Fruit fly (Drosophila melanogaster) whole organism, embryonic: ENCODE measurements around the gene CG42763.

ENCODE experiments used
- Asciz ChIP-seq: fragments of 200-800 bp; sonication (Bioruptor generic); optimal IDR thresholded peaks from 2 replicates; lab custom pipeline; 2017; ENCODE audit warnings: missing biosample characterization, mild to moderate bottlenecking, missing genetic modification characterization, missing genetic modification reagents
- CG10209 ChIP-seq: fragments of 200-800 bp; sonication (Bioruptor generic); optimal IDR thresholded peaks from 3 replicates; lab custom pipeline; 2017; ENCODE audit warnings: missing biosample characterization, mild to moderate bottlenecking, missing genetic modification characterization, missing genetic modification reagents
- CG1024 ChIP-seq: fragments of 200-800 bp; sonication (Bioruptor generic); IDR thresholded peaks from 2 replicates; pipeline ENCODE4 v1.3.6; 2022; ENCODE audit warnings: missing biosample characterization, missing genetic modification characterization
- CG11085 ChIP-seq: fragments of 200-800 bp; sonication (Bioruptor generic); IDR thresholded peaks from 2 replicates; pipeline ENCODE4 v1.3.6; 2022; ENCODE audit warnings: missing biosample characterization, missing genetic modification characterization
- CG11504 ChIP-seq: fragments of 200-800 bp; sonication (Bioruptor generic); optimal IDR thresholded peaks from 3 replicates; lab custom pipeline; 2019; ENCODE audit warnings: missing biosample characterization, mild to moderate bottlenecking, missing genetic modification characterization, moderate library complexity
- CG12391 ChIP-seq: fragments of 200-800 bp; sonication (Bioruptor generic); optimal IDR thresholded peaks from 3 replicates; lab custom pipeline; 2018; ENCODE audit warnings: missing biosample characterization, mild to moderate bottlenecking, missing genetic modification characterization, moderate library complexity
- CG12659 ChIP-seq: fragments of 200-800 bp; sonication (Bioruptor generic); optimal IDR thresholded peaks from 3 replicates; lab custom pipeline; 2017; ENCODE audit warnings: mild to moderate bottlenecking, missing biosample characterization, missing genetic modification reagents, missing genetic modification characterization
- CG13287 ChIP-seq: fragments of 200-800 bp; sonication (Bioruptor generic); IDR thresholded peaks from 2 replicates; pipeline ENCODE4 v1.3.6; 2022; ENCODE audit warnings: missing biosample characterization, missing genetic modification characterization; ENCODE audit not compliant: partially characterized antibody
- CG14050 ChIP-seq: fragments of 200-800 bp; sonication (Bioruptor generic); IDR thresholded peaks from 3 replicates; pipeline ENCODE4 v1.3.6; 2022; ENCODE audit warnings: missing biosample characterization, missing genetic modification characterization
- CG14441 ChIP-seq: fragments of 200-800 bp; sonication (Bioruptor generic); IDR thresholded peaks from 2 replicates; pipeline ENCODE4 v1.3.6; 2022; ENCODE audit warnings: missing biosample characterization, missing genetic modification characterization
- CG16813 ChIP-seq: fragments of 200-800 bp; sonication (Bioruptor generic); IDR thresholded peaks from 3 replicates; pipeline ENCODE4 v1.3.6; 2022; ENCODE audit warnings: missing biosample characterization, missing genetic modification characterization; ENCODE audit not compliant: partially characterized antibody
- CG17359 ChIP-seq: fragments of 200-800 bp; sonication (Bioruptor generic); optimal IDR thresholded peaks from 3 replicates; lab custom pipeline; 2018; ENCODE audit warnings: missing biosample characterization, mild to moderate bottlenecking, missing genetic modification characterization, moderate library complexity
- CG2120 ChIP-seq: fragments of 200-800 bp; sonication (Bioruptor generic); optimal IDR thresholded peaks from 3 replicates; lab custom pipeline; 2016; ENCODE audit warnings: missing biosample characterization, missing genetic modification characterization
- CG2199 ChIP-seq: fragments of 200-800 bp; sonication (Bioruptor generic); IDR thresholded peaks from 3 replicates; pipeline ENCODE4 v1.3.6; 2022; ENCODE audit warnings: missing biosample characterization, missing genetic modification characterization
- CG3995 ChIP-seq: fragments of 200-800 bp; sonication (Bioruptor generic); optimal IDR thresholded peaks from 3 replicates; lab custom pipeline; 2016; ENCODE audit warnings: missing biosample characterization, missing genetic modification characterization
- CG4820 ChIP-seq: fragments of 200-800 bp; sonication (Bioruptor generic); optimal IDR thresholded peaks from 3 replicates; lab custom pipeline; 2016; ENCODE audit warnings: missing biosample characterization, missing genetic modification characterization
- CG7987 ChIP-seq: fragments of 200-800 bp; sonication (Bioruptor generic); optimal IDR thresholded peaks from 2 replicates; lab custom pipeline; 2018; ENCODE audit warnings: missing biosample characterization, mild to moderate bottlenecking, missing genetic modification characterization, moderate library complexity
- CG8089 ChIP-seq: fragments of 200-800 bp; sonication (Bioruptor generic); optimal IDR thresholded peaks from 3 replicates; lab custom pipeline; 2016; ENCODE audit warnings: missing biosample characterization, missing genetic modification characterization
- CG8290 ChIP-seq, 3 experiments: fragments of 200-800 bp; sonication (Bioruptor generic); optimal IDR thresholded peaks; 2 replicates each; lab custom pipeline; 2016 to 2019; ENCODE audit warnings: missing biosample characterization in 3 of 3, missing genetic modification characterization in 3 of 3, mild to moderate bottlenecking in 2 of 3, moderate library complexity in 1 of 3
- CkIIα-i1 ChIP-seq: fragments of 200-800 bp; sonication (Bioruptor generic); IDR thresholded peaks from 2 replicates; pipeline ENCODE4 v1.3.6; 2022; ENCODE audit warnings: missing biosample characterization, missing genetic modification characterization
- Hmr ChIP-seq: fragments of 200-800 bp; sonication (Bioruptor generic); optimal IDR thresholded peaks from 3 replicates; lab custom pipeline; 2017; ENCODE audit warnings: mild to moderate bottlenecking, missing biosample characterization, missing genetic modification reagents, missing genetic modification characterization
- Hr51 ChIP-seq, 2 experiments: fragments of 200-800 bp; sonication (Bioruptor generic); optimal IDR thresholded peaks; 2 replicates in 1 of 2; 3 replicates in 1 of 2; lab custom pipeline; 2016 to 2018; ENCODE audit warnings: missing biosample characterization in 2 of 2, missing genetic modification characterization in 2 of 2, mild to moderate bottlenecking in 1 of 2, moderate library complexity in 1 of 2
- Hr78 ChIP-seq, 2 experiments: fragments of 200-800 bp in 1 of 2; fragments of >200 bp in 1 of 2; sonication (Bioruptor generic) in 1 of 2; optimal IDR thresholded peaks; 2 replicates each; lab custom pipeline; 2017 to 2019; ENCODE audit warnings: missing biosample characterization in 2 of 2, missing genetic modification characterization in 2 of 2, mild to moderate bottlenecking in 1 of 2, moderate library complexity in 1 of 2
- Pdp1 ChIP-seq, 2 experiments: fragments of 200-800 bp; sonication (Bioruptor generic); optimal IDR thresholded peaks; 3 replicates each; lab custom pipeline; 2016; ENCODE audit warnings: missing biosample characterization in 2 of 2, missing genetic modification characterization in 2 of 2, mild to moderate bottlenecking in 1 of 2, moderate library complexity in 1 of 2
- Poxn ChIP-seq: fragments of 200-800 bp; sonication (Bioruptor generic); IDR thresholded peaks from 2 replicates; pipeline ENCODE4 v1.3.6; 2022; ENCODE audit warnings: missing biosample characterization, missing genetic modification characterization
- Spps ChIP-seq: fragments of 200-800 bp; sonication (Bioruptor generic); optimal IDR thresholded peaks from 2 replicates; lab custom pipeline; 2018; ENCODE audit warnings: missing biosample characterization, mild to moderate bottlenecking, missing genetic modification characterization
- bcd ChIP-seq: fragments of 200-800 bp; sonication (Bioruptor generic); optimal IDR thresholded peaks from 2 replicates; lab custom pipeline; 2017; ENCODE audit warnings: missing biosample characterization, mild to moderate bottlenecking, missing genetic modification characterization
- bsh ChIP-seq, 2 experiments: fragments of 200-800 bp; sonication (Bioruptor generic); optimal IDR thresholded peaks; 2 replicates each; lab custom pipeline; 2017 to 2018; ENCODE audit warnings: mild to moderate bottlenecking in 2 of 2, missing biosample characterization in 2 of 2, missing genetic modification characterization in 2 of 2, moderate library complexity in 1 of 2
- cas ChIP-seq: fragments of 200-800 bp; sonication (Bioruptor generic); IDR thresholded peaks from 2 replicates; pipeline ENCODE4 v1.3.6; 2022; ENCODE audit warnings: missing biosample characterization, missing genetic modification characterization
- caup ChIP-seq: fragments of 200-800 bp; sonication (Bioruptor generic); optimal IDR thresholded peaks from 3 replicates; lab custom pipeline; 2017; ENCODE audit warnings: missing biosample characterization, mild to moderate bottlenecking, missing genetic modification characterization, moderate library complexity; ENCODE audit not compliant: severe bottlenecking
- cg ChIP-seq: fragments of 200-800 bp; sonication (Bioruptor generic); optimal IDR thresholded peaks from 3 replicates; lab custom pipeline; 2019; ENCODE audit warnings: missing biosample characterization, mild to moderate bottlenecking, missing genetic modification characterization, moderate library complexity
- chm ChIP-seq: fragments of 200-800 bp; sonication (Bioruptor generic); IDR thresholded peaks from 2 replicates; pipeline ENCODE4 v1.3.6; 2022; ENCODE audit warnings: missing biosample characterization, missing genetic modification characterization
- crol ChIP-seq: fragments of 200-800 bp; sonication (Bioruptor generic); IDR thresholded peaks from 2 replicates; pipeline ENCODE4 v1.3.6; 2022; ENCODE audit warnings: missing biosample characterization, missing genetic modification characterization
- cwo ChIP-seq: fragments of 200-800 bp; sonication (Bioruptor generic); optimal IDR thresholded peaks from 3 replicates; lab custom pipeline; 2017; ENCODE audit warnings: missing biosample characterization, missing genetic modification characterization, mild to moderate bottlenecking, moderate library complexity, missing genetic modification reagents
- ems ChIP-seq: fragments of 200-800 bp; sonication (Bioruptor generic); optimal IDR thresholded peaks from 3 replicates; lab custom pipeline; 2016; ENCODE audit warnings: missing biosample characterization, missing genetic modification characterization
- eve ChIP-seq, 2 experiments: fragments of >200 bp; optimal IDR thresholded peaks; 2 replicates each; lab custom pipeline; 2017; ENCODE audit warnings: missing biosample characterization in 2 of 2, missing genetic modification characterization in 2 of 2
- fru ChIP-seq: fragments of >200 bp; optimal IDR thresholded peaks from 2 replicates; lab custom pipeline; 2017
- gem ChIP-seq: fragments of 200-800 bp; sonication (Bioruptor generic); optimal IDR thresholded peaks from 2 replicates; lab custom pipeline; 2019; ENCODE audit warnings: missing biosample characterization, mild to moderate bottlenecking, missing genetic modification characterization, moderate library complexity
- gsb ChIP-seq: fragments of 200-800 bp; sonication (Bioruptor generic); IDR thresholded peaks from 2 replicates; pipeline ENCODE4 v1.3.6; 2022; ENCODE audit warnings: missing biosample characterization, missing genetic modification characterization
- otp ChIP-seq: fragments of 200-800 bp; sonication (Bioruptor generic); IDR thresholded peaks from 3 replicates; pipeline ENCODE4, ENCODE4 v1.3.6; 2022; ENCODE audit warnings: missing biosample characterization, missing genetic modification characterization
- sim ChIP-seq: fragments of 200-800 bp; sonication (Bioruptor generic); IDR thresholded peaks from 2 replicates; pipeline ENCODE4 v1.3.6; 2022; ENCODE audit warnings: missing biosample characterization, missing genetic modification characterization
- zen ChIP-seq: fragments of 200-800 bp; sonication (Bioruptor generic); optimal IDR thresholded peaks from 3 replicates; lab custom pipeline; 2018; ENCODE audit warnings: missing biosample characterization, mild to moderate bottlenecking, missing genetic modification characterization, moderate library complexity
- zfh1 ChIP-seq: fragments of 200-800 bp; sonication (Bioruptor generic); IDR thresholded peaks from 3 replicates; pipeline ENCODE4 v1.3.6; 2022; ENCODE audit warnings: missing biosample characterization, missing genetic modification characterization

CG42763 gene

DNA sequence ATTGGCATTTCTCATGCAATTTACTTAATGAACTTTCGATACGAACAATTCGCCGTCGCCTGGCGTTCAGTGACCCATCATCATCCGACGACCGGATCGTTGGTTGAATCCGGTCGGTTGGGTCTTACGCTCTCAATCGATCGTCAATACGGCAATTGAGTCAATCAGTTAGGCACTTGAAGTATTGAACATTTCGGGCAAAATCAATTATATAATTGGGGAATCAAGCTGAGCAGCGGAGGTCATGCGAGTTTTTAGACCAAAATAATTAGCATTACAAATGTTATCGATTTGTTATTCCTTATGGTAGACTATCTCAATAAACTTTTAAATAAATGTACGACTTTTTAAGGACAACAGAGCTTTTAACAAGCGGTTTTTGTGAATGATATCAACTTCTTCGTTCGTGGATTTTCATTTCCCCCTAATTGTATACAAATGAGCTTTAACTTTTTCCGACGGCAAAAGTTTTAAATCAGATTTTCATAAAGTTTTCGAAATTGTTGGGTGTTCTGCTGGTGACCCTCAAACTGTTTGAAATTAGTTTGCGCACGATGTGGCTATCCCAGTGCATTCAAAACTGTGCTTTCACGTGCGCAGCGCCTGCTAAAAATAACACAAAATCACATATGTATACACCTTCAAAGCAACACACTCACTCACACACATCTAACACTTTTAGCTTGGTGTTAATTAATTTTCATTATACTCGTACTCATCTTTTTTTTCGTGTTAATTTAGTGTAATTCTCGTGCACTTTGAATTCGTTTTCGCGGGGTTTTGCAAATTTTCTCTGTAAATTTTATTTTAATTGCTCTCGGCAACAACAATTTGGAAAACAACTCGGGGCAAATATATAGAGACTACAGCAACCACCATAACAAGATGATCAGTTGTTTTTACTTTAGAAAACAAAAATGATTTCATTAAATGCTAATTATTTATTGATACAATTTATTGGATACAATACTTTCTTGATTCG lies 46.7 kb downstream of the CG42763 start (continued):
- TF ChIP-seq CG8089, result no peak
- TF ChIP-seq otp (GFP tag; lab: Robert Waterston, UW), result 0 out of 3 replicates have a peak, but pooled peaks have one; percentile 20
- no peak for TF ChIP-seq CG17359 (tag; lab: Kevin White, UChicago)
- TF ChIP-seq Spps, result no peak
- TF ChIP-seq cwo (GFP tag; lab: Kevin White, UChicago), result peak; percentile 89
- TF ChIP-seq zen (tag; lab: Kevin White, UChicago), result no peak
- TF ChIP-seq CG3995 (GFP tag; lab: Kevin White, UChicago), result no peak
- no peak for TF ChIP-seq CG14441
- TF ChIP-seq CG1024 (GFP tag; lab: Robert Waterston, UW), result no peak
- TF ChIP-seq Poxn (GFP tag; lab: Robert Waterston, UW), result no peak
- TF ChIP-seq Hr78 (GFP tag; optimal IDR thresholded peaks at IDR 0.05; lab: Kevin White, UChicago), result no peak
- TF ChIP-seq CG8290 (GFP tag; optimal IDR thresholded peaks at IDR 0.05; lab: Kevin White, UChicago), result no peak
- no peak for TF ChIP-seq CG8290 (tag; optimal IDR thresholded peaks at IDR 0.05; lab: Kevin White, UChicago)
- peak in 1 of 2 experiments; percentile 2 for TF ChIP-seq Hr51 (GFP tag; optimal IDR thresholded peaks at IDR 0.05; lab: Kevin White, UChicago)
- TF ChIP-seq cg, result peak; percentile 28
- TF ChIP-seq CG11085 (GFP tag; lab: Robert Waterston, UW), result no peak
- no peak for TF ChIP-seq CkIIα-i1 (GFP tag; lab: Robert Waterston, UW)
- no peak for TF ChIP-seq bcd (GFP tag; lab: Kevin White, UChicago)
- TF ChIP-seq CG12659 (GFP tag; lab: Kevin White, UChicago), result no peak
- TF ChIP-seq crol (GFP tag; lab: Robert Waterston, UW), result no peak
- no peak for TF ChIP-seq Hmr (GFP tag; lab: Kevin White, UChicago)
- no peak for TF ChIP-seq gsb (GFP tag; lab: Robert Waterston, UW)
- TF ChIP-seq CG11504 (tag; lab: Kevin White, UChicago), result peak; percentile 8
- TF ChIP-seq CG16813 (GFP tag; lab: Robert Waterston, UW), result no peak
- TF ChIP-seq CG4820 (GFP tag; lab: Kevin White, UChicago), result no peak
- TF ChIP-seq Asciz (GFP tag; lab: Kevin White, UChicago), result peak; percentile 30
- no peak for TF ChIP-seq cas (GFP tag; lab: Robert Waterston, UW)
- TF ChIP-seq caup (GFP tag; lab: Kevin White, UChicago), result no peak
- TF ChIP-seq CG14050 (GFP tag; lab: Robert Waterston, UW), result no peak
- TF ChIP-seq chm (GFP tag; lab: Robert Waterston, UW), result no peak
- TF ChIP-seq CG13287 (GFP tag; lab: Robert Waterston, UW), result no peak
- TF ChIP-seq gem (tag; lab: Kevin White, UChicago), result peak; percentile 18
- TF ChIP-seq zfh1 (GFP tag; lab: Robert Waterston, UW), result no peak
- peak; percentile 88 for TF ChIP-seq CG7987 (GFP tag; lab: Kevin White, UChicago)
- no peak for TF ChIP-seq bsh (GFP tag; optimal IDR thresholded peaks at IDR 0.05; lab: Kevin White, UChicago)
- TF ChIP-seq CG12391 (tag; lab: Kevin White, UChicago), result peak; percentile 4
- peak in 1 of 2 experiments; percentile 78 for TF ChIP-seq Pdp1 (GFP tag; optimal IDR thresholded peaks at IDR 0.05; lab: Kevin White, UChicago)
- TF ChIP-seq sim, result no peak
- peak in 1 of 2 experiments; percentile 8 for TF ChIP-seq eve (GFP tag; optimal IDR thresholded peaks at IDR 0.05; lab: Kevin White, UChicago)
- TF ChIP-seq CG10209 (GFP tag; lab: Kevin White, UChicago), result no peak
- TF ChIP-seq ems (GFP tag; lab: Kevin White, UChicago), result no peak
- TF ChIP-seq fru, result no peak
- 0 out of 3 replicates have a peak, but pooled peaks have one; percentile 10 for TF ChIP-seq CG2199 (GFP tag; lab: Robert Waterston, UW)
- peak; percentile 11 for TF ChIP-seq CG2120 (GFP tag; lab: Kevin White, UChicago)
